Fruit fly (Drosophila melanogaster) whole organism, wandering third instar larva: ENCODE results near the gene CG15580.

ENCODE experiments used
- CG9705 ChIP-seq: fragments of 200-800 bp; sonication (Bioruptor generic); optimal IDR thresholded peaks from 2 replicates; lab custom pipeline; 2018; ENCODE audit warnings: missing biosample characterization, mild to moderate bottlenecking, missing genetic modification characterization
- CrebA ChIP-seq: fragments of 200-800 bp; sonication (Bioruptor generic); optimal IDR thresholded peaks from 2 replicates; lab custom pipeline; 2016; ENCODE audit warnings: missing biosample characterization, mild to moderate bottlenecking, missing genetic modification characterization, borderline replicate concordance
- Hr78 ChIP-seq: fragments of >200 bp; optimal IDR thresholded peaks from 2 replicates; lab custom pipeline; 2017; ENCODE audit warnings: missing biosample characterization, missing genetic modification characterization
- Hr83 ChIP-seq: fragments of 200-300 bp; sonication (Bioruptor generic); optimal IDR thresholded peaks from 2 replicates; lab custom pipeline; 2016; ENCODE audit warnings: missing biosample characterization, mild to moderate bottlenecking, missing genetic modification characterization, moderate library complexity; ENCODE audit not compliant: poor library complexity, severe bottlenecking
- OdsH ChIP-seq: fragments of 200-800 bp; sonication (Bioruptor generic); optimal IDR thresholded peaks from 2 replicates; lab custom pipeline; 2016; ENCODE audit warnings: missing biosample characterization, mild to moderate bottlenecking, missing genetic modification characterization
- Rel ChIP-seq, 2 experiments: fragments of 200-800 bp; sonication (Bioruptor generic) in 1 of 2; optimal IDR thresholded peaks; 2 replicates in 1 of 2; 3 replicates in 1 of 2; lab custom pipeline; 2016 to 2019; ENCODE audit warnings: mild to moderate bottlenecking in 2 of 2, missing biosample characterization in 2 of 2, missing genetic modification characterization in 2 of 2, moderate library complexity in 1 of 2
- brk ChIP-seq: fragments of 200-800 bp; sonication (Bioruptor generic); optimal IDR thresholded peaks from 2 replicates; lab custom pipeline; 2016; ENCODE audit warnings: missing biosample characterization, mild to moderate bottlenecking, missing genetic modification characterization
- dl ChIP-seq, 2 experiments: fragments of 175-275, 200-275 bp in 1 of 2; fragments of 200-275 bp in 1 of 2; sonication (Bioruptor generic); optimal IDR thresholded peaks; lab custom pipeline; 2018; ENCODE audit warnings: mild to moderate bottlenecking in 2 of 2, missing biosample characterization in 2 of 2, missing genetic modification characterization in 2 of 2, moderate library complexity in 2 of 2; ENCODE audit not compliant: partially characterized antibody in 2 of 2, insufficient read depth in 1 of 2
- foxo ChIP-seq, 2 experiments: fragments of 200-800 bp; sonication (Bioruptor generic); optimal IDR thresholded peaks; 2 replicates in 1 of 2; 3 replicates in 1 of 2; lab custom pipeline; 2016 to 2017; ENCODE audit warnings: missing biosample characterization in 2 of 2, missing genetic modification characterization in 2 of 2
- usp ChIP-seq: fragments of >200 bp; optimal IDR thresholded peaks from 2 replicates; lab custom pipeline; 2017; ENCODE audit warnings: missing biosample characterization, missing genetic modification characterization

DNA sequence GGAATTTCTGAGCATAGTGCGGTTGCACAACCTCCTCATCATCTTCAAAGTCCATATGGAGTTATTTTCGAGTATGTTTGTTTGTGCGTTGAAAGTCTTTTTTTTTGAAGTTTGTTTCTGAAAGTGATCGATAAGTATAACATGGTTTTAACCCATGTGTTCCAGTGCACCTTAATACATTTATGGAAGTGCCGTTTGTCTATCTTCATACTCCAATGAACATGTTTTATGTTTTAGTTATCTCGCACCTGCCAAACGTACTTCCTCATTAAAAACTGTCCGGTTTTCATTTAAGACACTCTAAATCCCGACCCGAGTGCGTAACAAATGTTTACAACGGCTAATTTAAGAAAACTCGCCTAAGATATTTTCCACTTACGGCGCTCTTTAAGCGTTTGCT is at the start of gene CG15580:
- TF ChIP-seq usp (GFP tag; lab: Kevin White, UChicago): no peak
- no peak for TF ChIP-seq OdsH (GFP tag; lab: Kevin White, UChicago)
- TF ChIP-seq Hr83: no peak
- TF ChIP-seq dl (GFP tag; optimal IDR thresholded peaks at IDR 0.05; lab: Kevin White, UChicago; ENCODE audit: insufficient read depth in 1 of 2, partially characterized antibody in 2 of 2): no peak
- no peak for TF ChIP-seq CrebA (GFP tag; lab: Kevin White, UChicago)
- TF ChIP-seq Hr78: no peak
- TF ChIP-seq Rel (GFP tag; optimal IDR thresholded peaks at IDR 0.05; lab: Kevin White, UChicago): no peak
- TF ChIP-seq Rel (tag; optimal IDR thresholded peaks at IDR 0.05; lab: Kevin White, UChicago): no peak
- no peak for TF ChIP-seq foxo (GFP tag; optimal IDR thresholded peaks at IDR 0.05; lab: Kevin White, UChicago)
- TF ChIP-seq CG9705 (GFP tag; lab: Kevin White, UChicago): no peak
- no peak for TF ChIP-seq brk (GFP tag; lab: Kevin White, UChicago)
